Worm (Caenorhabditis elegans) whole organism, late embryonic: ENCODE measurements around the gene gtl-1.
A peak's percentile ranks its signal among the peaks of the same experiment; 100 is the strongest.

Experiments
- C38D4.7 ChIP-seq: fragments of 200-800 bp; sonication (Bioruptor generic); optimal IDR thresholded peaks from 2 replicates; lab custom pipeline; 2018; ENCODE audit warnings: mild to moderate bottlenecking, missing genetic modification characterization, moderate library complexity, missing compliant biosample characterization
- F13H6.1 ChIP-seq: sonication (generic microtip); optimal IDR thresholded peaks from 2 replicates; lab custom pipeline; 2016; ENCODE audit warnings: missing genetic modification characterization, missing compliant biosample characterization
- K02D7.2 ChIP-seq: sonication (generic microtip); optimal IDR thresholded peaks from 2 replicates; lab custom pipeline; 2017; ENCODE audit warnings: mild to moderate bottlenecking, missing genetic modification characterization, missing compliant biosample characterization
- Y22D7AL.16 ChIP-seq: sonication (generic microtip); optimal IDR thresholded peaks from 2 replicates; lab custom pipeline; 2016; ENCODE audit warnings: missing genetic modification characterization, missing compliant biosample characterization
- ahr-1 ChIP-seq: sonication (generic microtip); optimal IDR thresholded peaks from 2 replicates; lab custom pipeline; 2016; ENCODE audit warnings: missing genetic modification characterization, missing compliant biosample characterization
- ama-1 ChIP-seq: fragments of 150-350 bp; optimal IDR thresholded peaks from 2 replicates; lab custom pipeline; 2014
- ceh-14 ChIP-seq: sonication (generic microtip); optimal IDR thresholded peaks from 2 replicates; lab custom pipeline; 2016; ENCODE audit warnings: missing genotype, missing genetic modification characterization, missing compliant biosample characterization
- ceh-18 ChIP-seq: sonication (generic microtip); optimal IDR thresholded peaks from 2 replicates; lab custom pipeline; 2016; ENCODE audit warnings: missing genetic modification characterization, missing compliant biosample characterization
- ceh-19 ChIP-seq: fragments of 200-800 bp; sonication (Bioruptor generic); optimal IDR thresholded peaks from 2 replicates; lab custom pipeline; 2018; ENCODE audit warnings: mild to moderate bottlenecking, missing genetic modification characterization, missing compliant biosample characterization
- ceh-22 ChIP-seq: sonication (generic microtip); optimal IDR thresholded peaks from 2 replicates; lab custom pipeline; 2017; ENCODE audit warnings: missing biosample characterization, missing genetic modification characterization
- ceh-34 ChIP-seq: sonication (generic microtip); optimal IDR thresholded peaks from 2 replicates; lab custom pipeline; 2016; ENCODE audit warnings: mild to moderate bottlenecking, missing genetic modification characterization, missing compliant biosample characterization
- ceh-45 ChIP-seq: fragments of 200-800 bp; sonication (Bioruptor generic); IDR thresholded peaks from 2 replicates; pipeline ENCODE4 v1.3.6; 2022; ENCODE audit warnings: missing genetic modification reagents, missing genetic modification characterization, missing compliant biosample characterization
- che-1 ChIP-seq: sonication (generic microtip); optimal IDR thresholded peaks from 2 replicates; lab custom pipeline; 2016; ENCODE audit warnings: mild to moderate bottlenecking, missing genetic modification characterization, missing compliant biosample characterization
- dmd-4 ChIP-seq: sonication (generic microtip); optimal IDR thresholded peaks from 2 replicates; lab custom pipeline; 2016; ENCODE audit warnings: borderline replicate concordance, missing genetic modification characterization, missing compliant biosample characterization
- dve-1 ChIP-seq: sonication (generic microtip); optimal IDR thresholded peaks from 2 replicates; lab custom pipeline; 2017; ENCODE audit warnings: antibody characterized with exemption, mild to moderate bottlenecking, missing genetic modification characterization, missing compliant biosample characterization
- elt-2 ChIP-seq: sonication (generic microtip); optimal IDR thresholded peaks from 2 replicates; lab custom pipeline; 2016; ENCODE audit warnings: missing genetic modification reagents, missing genetic modification characterization, missing compliant biosample characterization
- ets-4 ChIP-seq: sonication (generic microtip); optimal IDR thresholded peaks from 2 replicates; lab custom pipeline; 2016; ENCODE audit warnings: missing genetic modification characterization, missing compliant biosample characterization
- eyg-1 ChIP-seq: sonication (generic microtip); optimal IDR thresholded peaks from 2 replicates; lab custom pipeline; 2016; ENCODE audit warnings: missing genotype, missing genetic modification characterization, missing compliant biosample characterization
- fax-1 ChIP-seq: sonication (generic microtip); optimal IDR thresholded peaks from 2 replicates; lab custom pipeline; 2016; ENCODE audit warnings: missing genotype, missing genetic modification characterization, missing compliant biosample characterization
- fkh-10 ChIP-seq: fragments of 150-350 bp; optimal IDR thresholded peaks from 2 replicates; lab custom pipeline; 2014; ENCODE audit warnings: missing biosample characterization, missing genetic modification reagents, missing genetic modification characterization
- hlh-15 ChIP-seq: sonication (generic microtip); optimal IDR thresholded peaks from 2 replicates; lab custom pipeline; 2016; ENCODE audit warnings: missing genetic modification characterization, missing compliant biosample characterization
- hlh-8 ChIP-seq: sonication (generic microtip); optimal IDR thresholded peaks from 2 replicates; lab custom pipeline; 2016; ENCODE audit warnings: missing genotype, missing genetic modification characterization, missing compliant biosample characterization
- lim-6 ChIP-seq: sonication (generic microtip); optimal IDR thresholded peaks from 2 replicates; lab custom pipeline; 2016; ENCODE audit warnings: missing genetic modification characterization, missing compliant biosample characterization
- lin-11 ChIP-seq: fragments of 200-800 bp; sonication (Bioruptor generic); optimal IDR thresholded peaks from 2 replicates; lab custom pipeline; 2018; ENCODE audit warnings: mild to moderate bottlenecking, missing genetic modification characterization, missing compliant biosample characterization
- mec-3 ChIP-seq: sonication (generic microtip); optimal IDR thresholded peaks from 2 replicates; lab custom pipeline; 2016; ENCODE audit warnings: borderline replicate concordance, missing genetic modification characterization, missing compliant biosample characterization
- npax-4 ChIP-seq: sonication (generic microtip); optimal IDR thresholded peaks from 2 replicates; lab custom pipeline; 2016; ENCODE audit warnings: missing genetic modification characterization, missing compliant biosample characterization
- odd-2 ChIP-seq: sonication (generic microtip); optimal IDR thresholded peaks from 2 replicates; lab custom pipeline; 2017; ENCODE audit warnings: antibody characterized with exemption, mild to moderate bottlenecking, missing genetic modification characterization, missing compliant biosample characterization
- pat-9 ChIP-seq: fragments of 200-800 bp; sonication (Bioruptor generic); optimal IDR thresholded peaks from 2 replicates; lab custom pipeline; 2018; ENCODE audit warnings: mild to moderate bottlenecking, missing genetic modification characterization, moderate library complexity, missing compliant biosample characterization
- pax-1 ChIP-seq: fragments of 150-350 bp; optimal IDR thresholded peaks from 2 replicates; lab custom pipeline; 2014; ENCODE audit warnings: missing biosample characterization, missing genetic modification characterization
- pha-2 ChIP-seq: sonication (generic microtip); optimal IDR thresholded peaks from 2 replicates; lab custom pipeline; 2017; ENCODE audit warnings: mild to moderate bottlenecking, missing genetic modification characterization, missing compliant biosample characterization
- pqm-1 ChIP-seq: sonication (generic microtip); optimal IDR thresholded peaks from 2 replicates; lab custom pipeline; 2016; ENCODE audit warnings: missing genetic modification characterization, missing compliant biosample characterization
- ref-2 ChIP-seq: sonication (generic microtip); optimal IDR thresholded peaks from 2 replicates; lab custom pipeline; 2016; ENCODE audit warnings: missing genetic modification characterization, missing compliant biosample characterization
- rnt-1 ChIP-seq: sonication (generic microtip); optimal IDR thresholded peaks from 2 replicates; lab custom pipeline; 2016; ENCODE audit warnings: missing genetic modification characterization, missing compliant biosample characterization
- sdc-2 ChIP-seq: sonication (generic microtip); optimal IDR thresholded peaks from 2 replicates; lab custom pipeline; 2016; ENCODE audit warnings: missing genotype, missing genetic modification characterization, missing compliant biosample characterization
- sox-2 ChIP-seq: fragments of 200-800 bp; sonication (Bioruptor generic); IDR thresholded peaks from 2 replicates; pipeline ENCODE4 v1.3.6; 2022; ENCODE audit warnings: missing genetic modification reagents, missing genetic modification characterization, missing compliant biosample characterization
- syd-9 ChIP-seq: sonication (generic microtip); optimal IDR thresholded peaks from 2 replicates; lab custom pipeline; 2016; ENCODE audit warnings: mild to moderate bottlenecking, missing genetic modification characterization, moderate library complexity, missing compliant biosample characterization
- tbx-2 ChIP-seq: sonication (generic microtip); optimal IDR thresholded peaks from 2 replicates; lab custom pipeline; 2016; ENCODE audit warnings: missing genetic modification characterization, missing compliant biosample characterization
- tbx-7 ChIP-seq: sonication (generic microtip); optimal IDR thresholded peaks from 2 replicates; lab custom pipeline; 2016; ENCODE audit warnings: missing genotype, missing genetic modification characterization, missing compliant biosample characterization
- ttx-3 ChIP-seq: sonication (generic microtip); optimal IDR thresholded peaks from 2 replicates; lab custom pipeline; 2016; ENCODE audit warnings: missing genetic modification reagents, missing genetic modification characterization, missing compliant biosample characterization
- unc-3 ChIP-seq, 2 experiments: fragments of 200-800 bp in 1 of 2; sonication (Bioruptor generic) in 1 of 2; sonication (generic microtip) in 1 of 2; conservative IDR thresholded peaks in 1 of 2; optimal IDR thresholded peaks in 1 of 2; 2 replicates each; pipeline versions ENCODE4 v1.3.6 to Lab custom; 2016 to 2022; ENCODE audit warnings: missing compliant biosample characterization in 2 of 2, missing genetic modification characterization in 2 of 2, missing genetic modification reagents in 1 of 2
- unc-42 ChIP-seq: sonication (generic microtip); optimal IDR thresholded peaks from 2 replicates; lab custom pipeline; 2016; ENCODE audit warnings: missing genotype, missing genetic modification characterization, missing compliant biosample characterization
- unc-55 ChIP-seq: sonication (generic microtip); optimal IDR thresholded peaks from 2 replicates; lab custom pipeline; 2017; ENCODE audit warnings: missing biosample characterization, missing genetic modification reagents, missing genetic modification characterization
- unc-86 ChIP-seq: sonication (generic microtip); optimal IDR thresholded peaks from 2 replicates; lab custom pipeline; 2016; ENCODE audit warnings: missing genetic modification characterization, missing compliant biosample characterization
- zip-5 ChIP-seq: sonication (generic microtip); optimal IDR thresholded peaks from 2 replicates; lab custom pipeline; 2016; ENCODE audit warnings: missing genetic modification characterization, missing compliant biosample characterization

Gene gtl-1

DNA sequence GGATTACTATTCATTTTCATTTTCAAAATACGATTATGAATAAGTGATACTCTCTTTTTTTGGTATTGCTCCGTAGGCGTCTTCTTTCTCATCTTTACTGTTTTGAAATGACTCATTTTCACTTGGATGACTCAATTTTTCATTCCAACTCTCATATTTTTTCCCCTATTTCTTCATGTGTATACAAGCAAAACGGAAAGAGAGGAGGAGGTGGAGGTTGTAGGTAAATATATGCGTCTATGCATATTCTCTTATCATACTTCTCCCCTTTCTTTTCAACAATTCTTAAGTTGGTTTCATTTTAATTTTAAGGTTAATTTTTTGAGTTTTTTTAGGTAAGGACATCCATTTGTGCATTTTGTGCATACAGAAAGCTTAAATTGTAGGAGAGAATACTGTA, 26.8 kb upstream of the gtl-1 start:
- no peak for TF ChIP-seq ceh-18
- TF ChIP-seq zip-5 (tag; lab: Kevin White, UChicago), result no peak
- TF ChIP-seq dve-1, result no peak
- no peak for TF ChIP-seq mec-3 (tag; lab: Kevin White, UChicago)
- no peak for TF ChIP-seq elt-2 (tag; lab: Kevin White, UChicago)
- no peak for TF ChIP-seq sdc-2 (tag; lab: Kevin White, UChicago)
- no peak for TF ChIP-seq rnt-1 (tag; lab: Kevin White, UChicago)
- TF ChIP-seq ceh-14 (tag; lab: Kevin White, UChicago), result no peak
- no peak for TF ChIP-seq ttx-3 (tag; lab: Kevin White, UChicago)
- no peak for TF ChIP-seq npax-4
- no peak for TF ChIP-seq lim-6 (tag; lab: Kevin White, UChicago)
- no peak for TF ChIP-seq hlh-8 (tag; lab: Kevin White, UChicago)
- no peak for TF ChIP-seq fax-1 (tag; lab: Kevin White, UChicago)
- no peak for TF ChIP-seq ahr-1
- TF ChIP-seq C38D4.7 (GFP tag; lab: Kevin White, UChicago), result no peak
- no peak for TF ChIP-seq unc-42 (tag; lab: Kevin White, UChicago)
- no peak for TF ChIP-seq ceh-34 (tag; lab: Kevin White, UChicago)
- no peak for TF ChIP-seq syd-9 (tag; lab: Kevin White, UChicago)
- TF ChIP-seq tbx-2 (tag; lab: Kevin White, UChicago), result no peak

DNA sequence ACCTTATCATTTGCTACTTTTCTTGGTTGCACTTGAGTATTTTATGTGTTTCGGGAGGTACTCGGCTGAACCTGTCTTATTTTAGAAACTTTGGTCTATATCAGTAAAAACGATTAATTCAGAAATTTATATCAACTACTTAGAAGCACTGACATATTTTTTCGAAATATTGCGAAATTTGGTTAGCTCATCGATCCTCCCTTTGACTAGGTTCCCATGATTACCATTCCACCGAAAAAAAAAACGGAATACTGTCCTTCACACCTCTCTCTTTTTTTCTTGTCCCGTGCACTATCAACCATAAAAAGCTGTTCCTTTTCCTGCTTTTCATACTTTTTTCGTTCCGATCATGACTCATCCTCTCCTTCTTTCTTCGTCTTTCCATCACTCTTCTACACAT, 25.9 kb upstream of the gtl-1 start:
- no peak for TF ChIP-seq sdc-2 (tag; lab: Kevin White, UChicago)
- no peak for TF ChIP-seq sox-2
- TF ChIP-seq eyg-1 (tag; lab: Kevin White, UChicago), result no peak
- TF ChIP-seq ref-2 (tag; lab: Kevin White, UChicago), result no peak
- no peak for TF ChIP-seq K02D7.2 (tag; lab: Kevin White, UChicago)
- no peak for TF ChIP-seq odd-2 (tag; lab: Kevin White, UChicago)
- no peak for TF ChIP-seq ets-4 (tag; lab: Kevin White, UChicago)
- TF ChIP-seq unc-55 (GFP tag; lab: Kevin White, UChicago), result no peak
- TF ChIP-seq ama-1 (lab: Kevin White, UChicago), result no peak
- no peak for TF ChIP-seq unc-42 (tag; lab: Kevin White, UChicago)
- no peak for TF ChIP-seq dmd-4 (tag; lab: Kevin White, UChicago)
- TF ChIP-seq ceh-14 (tag; lab: Kevin White, UChicago), result no peak
- TF ChIP-seq fkh-10 (GFP tag; lab: Kevin White, UChicago), result no peak
- no peak for TF ChIP-seq dve-1
- TF ChIP-seq unc-86 (tag; lab: Kevin White, UChicago), result no peak
- TF ChIP-seq, all 69 proteins: peak for 0

DNA sequence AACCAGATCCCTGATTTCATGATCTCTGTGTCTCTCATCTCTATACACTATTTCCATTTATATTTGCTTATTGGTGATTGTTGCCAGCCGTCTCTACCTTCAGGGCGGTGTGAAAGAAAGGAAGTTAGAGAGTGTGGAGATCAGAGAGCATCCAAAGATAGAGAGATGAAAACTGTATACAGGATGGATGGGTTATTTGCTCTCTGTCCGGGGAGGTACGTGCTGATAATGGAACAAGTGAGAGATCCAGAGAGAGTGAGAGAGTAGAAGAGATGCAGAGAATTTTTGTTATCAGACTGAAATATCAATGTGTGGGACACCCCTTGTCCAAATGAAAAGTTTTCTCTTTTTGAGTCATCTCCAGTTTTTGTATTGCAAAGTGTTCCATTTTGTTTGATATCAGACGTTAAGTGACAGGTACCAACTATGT, 24.8 kb upstream of the gtl-1 start:
- peak; percentile 77 for TF ChIP-seq elt-2 (tag; lab: Kevin White, UChicago)
- peak; percentile 63 for TF ChIP-seq dve-1
- TF ChIP-seq pqm-1 (tag; lab: Kevin White, UChicago), result no peak
- no peak for TF ChIP-seq unc-3 (GFP tag; conservative IDR thresholded peaks at IDR 0.05; lab: Robert Waterston, UW)
- no peak for TF ChIP-seq unc-3 (tag; optimal IDR thresholded peaks at IDR 0.05; lab: Kevin White, UChicago)
- no peak for TF ChIP-seq hlh-8 (tag; lab: Kevin White, UChicago)
- no peak for TF ChIP-seq syd-9 (tag; lab: Kevin White, UChicago)

DNA sequence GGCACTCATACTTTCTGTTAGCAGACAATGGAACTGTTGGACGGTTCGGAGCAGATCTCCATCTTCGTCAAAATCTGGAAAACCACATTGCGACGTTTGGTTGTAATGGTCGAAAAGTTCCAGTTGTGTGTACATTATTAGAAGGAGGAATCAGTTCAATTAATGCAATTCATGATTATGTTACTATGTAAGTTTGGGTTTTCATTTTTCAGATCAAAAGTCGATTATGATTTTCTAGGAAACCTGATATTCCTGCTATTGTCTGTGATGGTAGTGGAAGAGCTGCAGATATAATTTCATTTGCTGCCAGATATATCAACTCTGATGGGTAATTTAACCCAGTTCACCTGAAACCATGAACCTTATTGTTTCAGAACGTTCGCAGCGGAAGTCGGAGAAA, 16.7 kb upstream of the gtl-1 start:
- no peak for TF ChIP-seq che-1 (tag; lab: Kevin White, UChicago)
- no peak for TF ChIP-seq pha-2 (tag; lab: Kevin White, UChicago)
- no peak for TF ChIP-seq pax-1
- no peak for TF ChIP-seq ceh-34 (tag; lab: Kevin White, UChicago)
- TF ChIP-seq ceh-19 (GFP tag; lab: Kevin White, UChicago), result no peak
- TF ChIP-seq Y22D7AL.16 (tag; lab: Kevin White, UChicago), result no peak
- no peak for TF ChIP-seq ceh-22 (tag; lab: Kevin White, UChicago)
- TF ChIP-seq hlh-15 (tag; lab: Kevin White, UChicago), result no peak
- TF ChIP-seq F13H6.1 (tag; lab: Kevin White, UChicago), result no peak
- TF ChIP-seq pat-9 (tag; lab: Kevin White, UChicago), result no peak
- TF ChIP-seq tbx-7 (tag; lab: Kevin White, UChicago), result no peak
- TF ChIP-seq lim-6 (tag; lab: Kevin White, UChicago), result no peak
- no peak for TF ChIP-seq lin-11
- TF ChIP-seq ceh-45 (GFP tag; lab: Robert Waterston, UW), result no peak
- no peak for TF ChIP-seq zip-5 (tag; lab: Kevin White, UChicago)
